Fruit fly (Drosophila melanogaster) whole organism: ENCODE data around the gene brwl.

Source experiments
- CG8478 ChIP-seq: fragments of >200 bp; optimal IDR thresholded peaks from 2 replicates; lab custom pipeline; 2018; ENCODE audit warnings: inconsistent platforms
- Dll ChIP-seq: fragments of >200 bp; optimal IDR thresholded peaks from 2 replicates; lab custom pipeline; 2017
- EcR ChIP-seq, 2 experiments: fragments of >200 bp; optimal IDR thresholded peaks; 2 replicates each; lab custom pipeline; 2017; ENCODE audit warnings: missing biosample characterization in 2 of 2, missing genetic modification characterization in 2 of 2, missing genetic modification reagents in 2 of 2
- pan ChIP-seq: fragments of >200 bp; optimal IDR thresholded peaks from 2 replicates; lab custom pipeline; 2017
- usp ChIP-seq: fragments of >200 bp; optimal IDR thresholded peaks from 2 replicates; lab custom pipeline; 2017; ENCODE audit warnings: missing biosample characterization, missing genetic modification characterization, mixed read lengths

- TF ChIP-seq CG8478 (lab: Kevin White, UChicago) (no peak), EcR (GFP tag; optimal IDR thresholded peaks at IDR 0.05; lab: Kevin White, UChicago) (no peak), usp (no peak), Dll (lab: Kevin White, UChicago) (no peak), pan (lab: Kevin White, UChicago) (no peak)
Measured at dm6 chr2L:9564527-9564926, 4.2 kb upstream of the brwl start.
